Worm (Caenorhabditis elegans): ENCODE data around the gene mec-1.

- no peak for TF ChIP-seq nfya-1 (tag; optimal IDR thresholded peaks at IDR 0.05; ENCODE audit: borderline replicate concordance, insufficient read depth)
- TF ChIP-seq Y79H2A.3 (GFP tag; conservative IDR thresholded peaks at IDR 0.05) = no peak
- no peak for TF ChIP-seq nhr-90 (tag; optimal IDR thresholded peaks at IDR 0.05)
- no peak for TF ChIP-seq hrde-1 (tag; optimal IDR thresholded peaks at IDR 0.05; ENCODE audit: borderline replicate concordance)
Measured at ce11 chrV:6951306-6951705, 5.0 kb upstream of the mec-1 start, which contains the start of gene T07H8.11.

Data from whole organism, young adult.